Fruit fly (Drosophila melanogaster) whole organism, adult: Measurements from ENCODE around the gene Tig.

Source experiments
- CG5204 ChIP-seq: fragments of 200-800 bp; sonication (Bioruptor generic); optimal IDR thresholded peaks from 2 replicates; lab custom pipeline; 2016; ENCODE audit warnings: missing biosample characterization, missing genetic modification characterization
- CG7045 ChIP-seq: fragments of 200-800 bp; sonication (Bioruptor generic); optimal IDR thresholded peaks from 2 replicates; lab custom pipeline; 2017; ENCODE audit warnings: missing biosample characterization, mild to moderate bottlenecking, missing genetic modification characterization
- Crg-1 ChIP-seq: fragments of 200-800 bp; sonication (Bioruptor generic); optimal IDR thresholded peaks from 2 replicates; lab custom pipeline; 2016; ENCODE audit warnings: missing biosample characterization, missing genetic modification characterization
- Mnt ChIP-seq: fragments of 200-800 bp; sonication (Bioruptor generic); optimal IDR thresholded peaks from 2 replicates; lab custom pipeline; 2016; ENCODE audit warnings: missing biosample characterization, mild to moderate bottlenecking, missing genetic modification characterization
- ovo ChIP-seq: fragments of 200-800 bp; sonication (Bioruptor generic); optimal IDR thresholded peaks from 2 replicates; lab custom pipeline; 2016; ENCODE audit warnings: missing biosample characterization, missing genetic modification characterization
- pad ChIP-seq: fragments of 200-800 bp; sonication (Bioruptor generic); optimal IDR thresholded peaks from 3 replicates; lab custom pipeline; 2017; ENCODE audit warnings: missing biosample characterization, missing genetic modification characterization, mild to moderate bottlenecking, moderate library complexity, missing genetic modification reagents
- tj ChIP-seq: fragments of 200-800 bp; sonication (Bioruptor generic); optimal IDR thresholded peaks from 3 replicates; lab custom pipeline; 2017; ENCODE audit warnings: missing biosample characterization, mild to moderate bottlenecking, missing genetic modification characterization, moderate library complexity

- TF ChIP-seq Mnt (GFP tag; lab: Kevin White, UChicago), result no peak
- TF ChIP-seq tj (GFP tag; lab: Kevin White, UChicago), result no peak
- TF ChIP-seq CG5204, result no peak
- no peak for TF ChIP-seq Crg-1
- no peak for TF ChIP-seq pad
- no peak for TF ChIP-seq CG7045 (GFP tag; lab: Kevin White, UChicago)
- TF ChIP-seq ovo (GFP tag; lab: Kevin White, UChicago), result no peak
Measured at dm6 chr2L:6391469-6391868, 31.6 kb downstream of the Tig start.
